Fruit fly (Drosophila melanogaster): Measurements from ENCODE around the gene Ip259.

Gene Ip259

DNA sequence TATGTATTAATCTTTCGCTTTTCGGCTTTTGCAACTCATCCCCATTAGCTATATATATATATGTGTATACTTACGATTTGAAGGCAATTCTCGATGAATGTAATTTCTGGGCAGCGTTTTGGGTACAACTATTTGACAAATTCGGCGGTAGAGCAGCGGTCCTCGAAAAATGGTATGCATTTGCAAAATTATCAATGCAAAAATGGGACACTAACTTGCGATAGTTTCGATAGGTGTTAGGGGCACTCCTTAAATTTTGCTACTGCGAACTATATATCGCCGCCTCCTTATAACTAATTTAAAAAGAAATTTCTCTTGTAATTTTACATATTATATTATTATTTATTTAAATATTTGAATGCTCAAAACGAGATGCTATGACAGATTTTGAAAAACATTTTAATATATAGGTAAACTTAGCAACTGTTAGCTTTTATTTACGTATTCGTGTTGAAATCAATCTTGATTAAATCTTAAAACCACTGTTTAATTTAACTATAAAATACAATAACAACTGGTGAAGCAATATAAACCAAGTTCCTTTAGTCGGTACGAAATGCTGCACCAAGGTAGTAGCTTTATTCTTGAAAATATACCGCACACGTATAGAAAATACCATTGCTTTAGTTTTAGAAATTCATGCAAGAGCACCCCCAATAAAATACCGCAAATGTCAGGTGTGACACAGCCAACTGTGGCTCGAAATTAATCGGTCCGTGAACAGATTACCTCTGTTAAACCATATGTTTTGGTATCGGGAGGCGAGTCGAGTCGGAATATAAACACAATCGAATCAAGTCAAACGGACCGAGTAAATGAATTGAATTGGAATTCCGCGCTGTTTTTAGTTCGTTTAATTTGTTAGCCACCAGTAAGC lies 5.3 kb downstream of the Ip259 start, which contains the start of the genes CG5355 and Klp31E (continued):
- TF ChIP-seq tin (GFP tag; optimal IDR thresholded peaks at IDR 0.05) (peak; percentile 57), CG18262 (tag; optimal IDR thresholded peaks at IDR 0.05) (peak; percentile 86), Mad (GFP tag; optimal IDR thresholded peaks at IDR 0.05) (peak; percentile 42), CG17385 (GFP tag; optimal IDR thresholded peaks at IDR 0.05) (peak; percentile 47), fd3F (GFP tag; optimal IDR thresholded peaks at IDR 0.05) (peak; percentile 64), onecut (GFP tag; IDR thresholded peaks at IDR 0.05) (no peak), HLH4C (GFP tag; IDR thresholded peaks at IDR 0.05; ENCODE audit: partially characterized antibody) (peak; percentile 65), MTF-1 (GFP tag; optimal IDR thresholded peaks at IDR 0.05; ENCODE audit: borderline replicate concordance) (peak; percentile 9), shn (GFP tag; optimal IDR thresholded peaks at IDR 0.05) (peak; percentile 20), zfh1 (GFP tag; IDR thresholded peaks at IDR 0.05) (peak; percentile 57; the same call in 2 of the 3 replicates), gcm2 (GFP tag; optimal IDR thresholded peaks at IDR 0.05) (peak; percentile 35), CG34376 (GFP tag; optimal IDR thresholded peaks at IDR 0.05) (no peak), Gsc (GFP tag; IDR thresholded peaks at IDR 0.05) (no peak), CG3726 (GFP tag; IDR thresholded peaks at IDR 0.05) (no peak), HHEX (GFP tag; optimal IDR thresholded peaks at IDR 0.05) (peak; percentile 54), CG31388 (GFP tag; optimal IDR thresholded peaks at IDR 0.05) (peak; percentile 28), grn (GFP tag; optimal IDR thresholded peaks at IDR 0.05) (no peak), CG13296 (GFP tag; optimal IDR thresholded peaks at IDR 0.05) (peak; percentile 61), exex (tag; optimal IDR thresholded peaks at IDR 0.05) (peak; percentile 46), CG6689 (GFP tag; IDR thresholded peaks at IDR 0.05) (peak; percentile 71), Taf1 (GFP tag; IDR thresholded peaks at IDR 0.05) (no peak), ssp (GFP tag; IDR thresholded peaks at IDR 0.05) (peak; percentile 74), dpn (GFP tag; optimal IDR thresholded peaks at IDR 0.05) (peak; percentile 37 to 41), CG6175 (GFP tag; IDR thresholded peaks at IDR 0.05) (no peak), CG8924 (tag; optimal IDR thresholded peaks at IDR 0.05) (peak; percentile 76), Lim3 (GFP tag; IDR thresholded peaks at IDR 0.05) (no peak), GATAe (GFP tag; conservative IDR thresholded peaks at IDR 0.05) (no peak), jing (GFP tag; optimal IDR thresholded peaks at IDR 0.05) (no peak), Xbp1 (GFP tag; optimal IDR thresholded peaks at IDR 0.05) (peak; percentile 71), bbx (GFP tag; IDR thresholded peaks at IDR 0.05; ENCODE audit: partially characterized antibody) (peak; percentile 76), vnd (GFP tag; IDR thresholded peaks at IDR 0.05; ENCODE audit: partially characterized antibody) (peak; percentile 65), CG17829 (tag; optimal IDR thresholded peaks at IDR 0.05) (peak; percentile 84), CG12104 (GFP tag; optimal IDR thresholded peaks at IDR 0.05) (peak; percentile 69), CG11093 (GFP tag; IDR thresholded peaks at IDR 0.05) (no peak), tap (tag; optimal IDR thresholded peaks at IDR 0.05) (peak; percentile 65), tna (GFP tag; IDR thresholded peaks at IDR 0.05; ENCODE audit: partially characterized antibody) (no peak), chn (GFP tag; optimal IDR thresholded peaks at IDR 0.05) (peak; percentile 41), CG14860 (GFP tag; IDR thresholded peaks at IDR 0.05; ENCODE audit: partially characterized antibody) (peak; percentile 47; the same call in 1 of the 3 replicates), CG8290 (GFP tag; optimal IDR thresholded peaks at IDR 0.05) (peak; percentile 24), CG8290 (tag; optimal IDR thresholded peaks at IDR 0.05) (no peak), luna (GFP tag; optimal IDR thresholded peaks at IDR 0.05) (no peak), CG12391 (tag; optimal IDR thresholded peaks at IDR 0.05) (peak; percentile 84), Xrp1 (GFP tag; IDR thresholded peaks at IDR 0.05) (peak; percentile 56; the same call in 1 of the 2 replicates), ems (GFP tag; optimal IDR thresholded peaks at IDR 0.05) (peak; percentile 46), crp (GFP tag; optimal IDR thresholded peaks at IDR 0.05) (peak; percentile 30 to 84), CG14441 (GFP tag; IDR thresholded peaks at IDR 0.05) (no peak), CG10959 (GFP tag; IDR thresholded peaks at IDR 0.05) (no peak), CG32767 (GFP tag; IDR thresholded peaks at IDR 0.05) (0 out of 2 replicates have a peak, but pooled peaks have one; percentile 25), slou (GFP tag; optimal IDR thresholded peaks at IDR 0.05) (peak; percentile 12)
